Worm (Caenorhabditis elegans): ENCODE measurements around the gene ins-8.
A peak's percentile ranks its signal among the peaks of the same experiment; 100 is the strongest.

ins-8 gene

ce11 chrIV:9653184-9653583 is 27.6 kb downstream of the ins-8 start, which contains the start of gene F58G6.3:
Gene F58G6.3, plus strand, starts transcription at chrIV:9653535.
- TF ChIP-seq nhr-10 (tag; optimal IDR thresholded peaks at IDR 0.05) (no peak), unc-62 (GFP tag; optimal IDR thresholded peaks at IDR 0.05 in 1 of 2) (no peak), unc-62 (tag; optimal IDR thresholded peaks at IDR 0.05) (no peak), unc-39 (tag; optimal IDR thresholded peaks at IDR 0.05) (no peak), tag-97 (GFP tag; IDR thresholded peaks at IDR 0.05) (no peak), dve-1 (tag; optimal IDR thresholded peaks at IDR 0.05; ENCODE audit: insufficient read depth) (peak; percentile 20), daf-16 (GFP tag; optimal IDR thresholded peaks at IDR 0.05) (no peak), daf-16 (tag; optimal IDR thresholded peaks at IDR 0.05) (peak; percentile 29), nhr-25 (tag; optimal IDR thresholded peaks at IDR 0.05; ENCODE audit: borderline replicate concordance, insufficient read depth) (no peak), dmd-6 (GFP tag; IDR thresholded peaks at IDR 0.05) (no peak), pqm-1 (tag; optimal IDR thresholded peaks at IDR 0.05) (peak; percentile 5), lsy-2 (tag; optimal IDR thresholded peaks at IDR 0.05) (peak in 1 of 2 experiments; percentile 64), mdl-1 (tag; optimal IDR thresholded peaks at IDR 0.05) (no peak)

- TF ChIP-seq tag-97 (GFP tag; IDR thresholded peaks at IDR 0.05) (no peak), hif-1 (tag; optimal IDR thresholded peaks at IDR 0.05) (peak in 1 of 2 experiments; percentile 29), egl-27 (tag; optimal IDR thresholded peaks at IDR 0.05) (no peak), nhr-28 (tag; optimal IDR thresholded peaks at IDR 0.05) (peak; percentile 41), lin-39 (tag; optimal IDR thresholded peaks at IDR 0.05) (no peak), attf-4 (tag; optimal IDR thresholded peaks at IDR 0.05) (no peak), egl-43 (GFP tag; IDR thresholded peaks at IDR 0.05) (no peak), R02D3.7 (tag; optimal IDR thresholded peaks at IDR 0.05) (no peak), skn-1 (tag; optimal IDR thresholded peaks at IDR 0.05) (no peak), ceh-20 (GFP tag; IDR thresholded peaks at IDR 0.05) (0 out of 2 replicates have a peak, but pooled peaks have one; percentile 31), lin-1 (GFP tag; IDR thresholded peaks at IDR 0.05) (peak; percentile 58; the same call in 1 of the 2 replicates), Y5F2A.4 (GFP tag; optimal IDR thresholded peaks at IDR 0.05) (no peak), dmd-6 (GFP tag; IDR thresholded peaks at IDR 0.05) (peak; percentile 88), T20F7.1 (GFP tag; optimal IDR thresholded peaks at IDR 0.05) (peak; percentile 14), snpc-4 (tag; optimal IDR thresholded peaks at IDR 0.05) (no peak), gei-8 (GFP tag; optimal IDR thresholded peaks at IDR 0.05) (no peak), unc-62 (GFP tag; optimal IDR thresholded peaks at IDR 0.05 in 1 of 2) (peak in 1 of 2 experiments; percentile 44), unc-62 (tag; optimal IDR thresholded peaks at IDR 0.05) (no peak), mdl-1 (tag; optimal IDR thresholded peaks at IDR 0.05) (peak in 1 of 2 experiments; percentile 16), nhr-10 (tag; optimal IDR thresholded peaks at IDR 0.05) (peak; percentile 22), nhr-102 (tag; optimal IDR thresholded peaks at IDR 0.05) (peak; percentile 65), daf-16 (GFP tag; optimal IDR thresholded peaks at IDR 0.05) (no peak), daf-16 (tag; optimal IDR thresholded peaks at IDR 0.05) (peak; percentile 96), lin-15B (tag; optimal IDR thresholded peaks at IDR 0.05) (no peak), mep-1 (tag; optimal IDR thresholded peaks at IDR 0.05) (peak; percentile 75), ceh-32 (tag; optimal IDR thresholded peaks at IDR 0.05; ENCODE audit: poor library complexity) (no peak), hlh-11 (tag; optimal IDR thresholded peaks at IDR 0.05) (peak; percentile 75), F26F4.8 (GFP tag; conservative IDR thresholded peaks at IDR 0.05) (no peak), ceh-44 (GFP tag; IDR thresholded peaks at IDR 0.05) (no peak), php-3 (GFP tag; IDR thresholded peaks at IDR 0.05) (peak; percentile 81), nhr-111 (GFP tag; optimal IDR thresholded peaks at IDR 0.05) (no peak), daf-12 (tag; optimal IDR thresholded peaks at IDR 0.05) (no peak), pqm-1 (tag; optimal IDR thresholded peaks at IDR 0.05) (peak; percentile 95), Y105C5A.15 (GFP tag; IDR thresholded peaks at IDR 0.05) (no peak), nhr-25 (tag; optimal IDR thresholded peaks at IDR 0.05; ENCODE audit: borderline replicate concordance, insufficient read depth) (no peak), mes-2 (tag; optimal IDR thresholded peaks at IDR 0.05; ENCODE audit: poor library complexity, severe bottlenecking) (no peak), dve-1 (tag; optimal IDR thresholded peaks at IDR 0.05; ENCODE audit: insufficient read depth) (peak; percentile 90), ztf-7 (tag; optimal IDR thresholded peaks at IDR 0.05) (peak; percentile 70), ctbp-1 (GFP tag; IDR thresholded peaks at IDR 0.05) (no peak), lsy-2 (tag; optimal IDR thresholded peaks at IDR 0.05) (peak in 1 of 2 experiments; percentile 72), F10B5.3 (tag; optimal IDR thresholded peaks at IDR 0.05) (no peak), dmd-8 (GFP tag; IDR thresholded peaks at IDR 0.05) (no peak), sdz-12 (GFP tag; optimal IDR thresholded peaks at IDR 0.05) (no peak), hlh-30 (tag; optimal IDR thresholded peaks at IDR 0.05; ENCODE audit: insufficient read depth) (peak; percentile 14), aha-1 (tag) (no peak), nhr-48 (tag; optimal IDR thresholded peaks at IDR 0.05) (peak; percentile 77)
These were observed 29.5 kb downstream of the ins-8 start, which contains the start of gene chca-1 for ce11 chrIV:9651234-9651633. Gene chca-1, plus strand, starts transcription at chrIV:9651394.
